Worm (Caenorhabditis elegans) whole organism, L2 larva: ENCODE measurements around the gene F35E12.2.

ENCODE experiments used
- C34F6.9 ChIP-seq: fragments of 150-350 bp; optimal IDR thresholded peaks from 2 replicates; lab custom pipeline; 2014; ENCODE audit warnings: missing biosample characterization, missing genetic modification characterization
- F13H6.1 ChIP-seq: sonication (generic microtip); optimal IDR thresholded peaks from 2 replicates; lab custom pipeline; 2016; ENCODE audit warnings: missing genetic modification characterization, missing compliant biosample characterization
- R02D3.7 ChIP-seq: fragments of 150-350 bp; optimal IDR thresholded peaks from 2 replicates; lab custom pipeline; 2014; ENCODE audit warnings: missing biosample characterization, missing genetic modification characterization
- Y55F3AM.14 ChIP-seq: fragments of 200-800 bp; sonication (Bioruptor generic); optimal IDR thresholded peaks from 2 replicates; lab custom pipeline; 2018; ENCODE audit warnings: mild to moderate bottlenecking, missing genetic modification characterization, missing compliant biosample characterization
- ZK546.5 ChIP-seq: sonication (generic microtip); optimal IDR thresholded peaks from 2 replicates; lab custom pipeline; 2017; ENCODE audit warnings: missing biosample characterization, missing genetic modification characterization
- aly-2 ChIP-seq: fragments of 150-350 bp; optimal IDR thresholded peaks from 2 replicates; lab custom pipeline; 2014; ENCODE audit warnings: missing biosample characterization, missing genetic modification characterization
- ama-1 ChIP-seq: fragments of 150-350 bp; optimal IDR thresholded peaks from 2 replicates; lab custom pipeline; 2018; ENCODE audit warnings: inconsistent platforms
- ceh-16 ChIP-seq: fragments of 150-350 bp; optimal IDR thresholded peaks from 2 replicates; lab custom pipeline; 2014; ENCODE audit warnings: missing biosample characterization, missing genetic modification characterization
- ceh-82 ChIP-seq: fragments of 150-350 bp; optimal IDR thresholded peaks from 2 replicates; lab custom pipeline; 2014; ENCODE audit warnings: missing biosample characterization, missing genetic modification characterization
- crh-2 ChIP-seq: sonication (generic microtip); optimal IDR thresholded peaks from 2 replicates; lab custom pipeline; 2017; ENCODE audit warnings: missing biosample characterization, missing genetic modification characterization
- dmd-4 ChIP-seq: sonication (generic microtip); optimal IDR thresholded peaks from 2 replicates; lab custom pipeline; 2017; ENCODE audit warnings: missing biosample characterization, missing genetic modification characterization
- elt-1 ChIP-seq: fragments of 150-350 bp; optimal IDR thresholded peaks from 2 replicates; lab custom pipeline; 2014; ENCODE audit warnings: missing biosample characterization, missing genetic modification characterization
- fos-1 ChIP-seq: fragments of 150-350 bp; optimal IDR thresholded peaks from 2 replicates; lab custom pipeline; 2014; ENCODE audit warnings: missing biosample characterization, missing genetic modification characterization
- lin-13 ChIP-seq: fragments of 150-350 bp; optimal IDR thresholded peaks from 2 replicates; lab custom pipeline; 2014; ENCODE audit warnings: missing biosample characterization, missing genetic modification reagents, missing genetic modification characterization
- lsy-2 ChIP-seq, 2 experiments: fragments of 150-350 bp in 1 of 2; sonication (generic microtip) in 1 of 2; optimal IDR thresholded peaks; 2 replicates each; lab custom pipeline; 2014 to 2017; ENCODE audit warnings: missing biosample characterization in 2 of 2, missing genetic modification characterization in 2 of 2
- mbf-1 ChIP-seq: sonication (generic microtip); optimal IDR thresholded peaks from 2 replicates; lab custom pipeline; 2017; ENCODE audit warnings: missing biosample characterization, missing genetic modification characterization
- mdl-1 ChIP-seq, 2 experiments: fragments of 150-350 bp in 1 of 2; sonication (generic microtip) in 1 of 2; optimal IDR thresholded peaks; 2 replicates each; lab custom pipeline; 2017; ENCODE audit warnings: missing biosample characterization in 2 of 2, missing genetic modification characterization in 2 of 2
- nhr-21 ChIP-seq: fragments of 150-350 bp; optimal IDR thresholded peaks from 2 replicates; lab custom pipeline; 2014; ENCODE audit warnings: missing biosample characterization, missing genetic modification characterization
- nhr-23 ChIP-seq: fragments of 150-350 bp; optimal IDR thresholded peaks from 2 replicates; lab custom pipeline; 2014; ENCODE audit warnings: missing biosample characterization, missing genetic modification reagents, missing genetic modification characterization
- nhr-237 ChIP-seq: fragments of 150-350 bp; optimal IDR thresholded peaks from 2 replicates; lab custom pipeline; 2014; ENCODE audit warnings: missing biosample characterization, missing genetic modification characterization
- nhr-25 ChIP-seq: fragments of 150-350 bp; sonication (generic microtip); optimal IDR thresholded peaks from 3 replicates; lab custom pipeline; 2014; ENCODE audit warnings: missing biosample characterization, missing genetic modification characterization
- nhr-6 ChIP-seq: fragments of 150-350 bp; optimal IDR thresholded peaks from 2 replicates; lab custom pipeline; 2014; ENCODE audit warnings: missing biosample characterization, missing genetic modification characterization
- nhr-77 ChIP-seq: fragments of 150-350 bp; optimal IDR thresholded peaks from 2 replicates; lab custom pipeline; 2014; ENCODE audit warnings: missing biosample characterization, missing genetic modification characterization
- peb-1 ChIP-seq: fragments of 150-350 bp; optimal IDR thresholded peaks from 2 replicates; lab custom pipeline; 2014; ENCODE audit warnings: missing biosample characterization, missing genetic modification characterization
- sem-4 ChIP-seq: fragments of 150-350 bp; optimal IDR thresholded peaks from 2 replicates; lab custom pipeline; 2014; ENCODE audit warnings: missing biosample characterization, missing genetic modification reagents, missing genetic modification characterization
- skn-1 ChIP-seq: sonication (generic microtip); optimal IDR thresholded peaks from 2 replicates; lab custom pipeline; 2017; ENCODE audit warnings: missing biosample characterization, missing genetic modification characterization
- sma-9 ChIP-seq, 2 experiments: fragments of 150-350 bp in 1 of 2; sonication (generic microtip) in 1 of 2; optimal IDR thresholded peaks; 2 replicates each; lab custom pipeline; 2014 to 2016; ENCODE audit warnings: missing genetic modification characterization in 2 of 2, mild to moderate bottlenecking in 1 of 2, missing biosample characterization in 1 of 2, missing compliant biosample characterization in 1 of 2, missing genetic modification reagents in 1 of 2, moderate library complexity in 1 of 2
- snpc-4 ChIP-seq: fragments of 150-350 bp; optimal IDR thresholded peaks from 2 replicates; lab custom pipeline; 2014; ENCODE audit warnings: missing biosample characterization, missing genetic modification characterization
- unc-55 ChIP-seq: fragments of 150-350 bp; sonication (generic microtip); optimal IDR thresholded peaks from 3 replicates; lab custom pipeline; 2014; ENCODE audit warnings: missing biosample characterization, missing genetic modification reagents, missing genetic modification characterization
- unc-62 ChIP-seq: fragments of 150-350 bp; optimal IDR thresholded peaks from 2 replicates; lab custom pipeline; 2014; ENCODE audit warnings: missing biosample characterization, missing genetic modification reagents, missing genetic modification characterization
- zag-1 ChIP-seq: fragments of 150-350 bp; optimal IDR thresholded peaks from 2 replicates; lab custom pipeline; 2014; ENCODE audit warnings: missing biosample characterization, missing genetic modification characterization
- ztf-4 ChIP-seq: fragments of 150-350 bp; optimal IDR thresholded peaks from 2 replicates; lab custom pipeline; 2014; ENCODE audit warnings: missing biosample characterization, missing genetic modification characterization

F35E12.2 gene

DNA sequence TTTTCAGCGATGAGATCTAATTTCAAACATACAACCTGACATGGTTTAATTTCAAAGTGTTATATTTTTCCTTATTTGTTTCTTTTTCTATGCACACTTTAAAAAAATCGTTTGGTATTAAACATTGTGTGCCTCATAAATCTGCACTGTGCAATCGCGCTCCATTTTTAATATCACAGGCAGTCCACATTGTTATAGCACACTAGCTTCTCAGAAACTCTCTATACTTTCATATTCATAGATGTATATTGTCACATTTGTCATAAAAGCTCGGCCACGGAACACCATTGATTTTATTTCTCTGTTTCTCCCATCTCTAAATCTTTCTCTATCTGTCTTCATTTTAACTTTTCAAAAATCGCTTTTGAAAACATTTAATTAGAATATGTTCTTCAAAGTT, 32.7 kb upstream of the F35E12.2 start:
- no peak for TF ChIP-seq mbf-1
- TF ChIP-seq lsy-2 (tag; optimal IDR thresholded peaks at IDR 0.05; lab: Kevin White, UChicago), result peak in 1 of 2 experiments; percentile 60
- TF ChIP-seq ZK546.5 (tag; lab: Kevin White, UChicago), result no peak
- TF ChIP-seq mdl-1 (tag; optimal IDR thresholded peaks at IDR 0.05; lab: Kevin White, UChicago), result no peak
- peak; percentile 37 for TF ChIP-seq skn-1 (tag; lab: Kevin White, UChicago)
- no peak for TF ChIP-seq unc-62 (GFP tag; lab: Kevin White, UChicago)
- TF ChIP-seq lin-13, result peak; percentile 25
- peak; percentile 94 for TF ChIP-seq unc-55
- TF ChIP-seq crh-2 (tag; lab: Kevin White, UChicago), result peak; percentile 3
- TF ChIP-seq sma-9 (GFP tag; optimal IDR thresholded peaks at IDR 0.05; lab: Kevin White, UChicago), result peak; percentile 4
- no peak for TF ChIP-seq sma-9 (tag; optimal IDR thresholded peaks at IDR 0.05; lab: Kevin White, UChicago)
- peak; percentile 1 for TF ChIP-seq snpc-4 (tag; lab: Kevin White, UChicago)
- TF ChIP-seq peb-1, result no peak
- TF ChIP-seq dmd-4 (tag; lab: Kevin White, UChicago), result no peak
- no peak for TF ChIP-seq ama-1
- TF ChIP-seq sem-4, result no peak
- TF ChIP-seq fos-1 (tag; lab: Kevin White, UChicago), result peak; percentile 39
- TF ChIP-seq nhr-25 (tag; lab: Kevin White, UChicago), result no peak
- TF ChIP-seq nhr-21, result no peak
- TF ChIP-seq nhr-23, result no peak
- TF ChIP-seq C34F6.9 (tag; lab: Kevin White, UChicago), result peak; percentile 76
- TF ChIP-seq, all 48 proteins: peak for 9

DNA sequence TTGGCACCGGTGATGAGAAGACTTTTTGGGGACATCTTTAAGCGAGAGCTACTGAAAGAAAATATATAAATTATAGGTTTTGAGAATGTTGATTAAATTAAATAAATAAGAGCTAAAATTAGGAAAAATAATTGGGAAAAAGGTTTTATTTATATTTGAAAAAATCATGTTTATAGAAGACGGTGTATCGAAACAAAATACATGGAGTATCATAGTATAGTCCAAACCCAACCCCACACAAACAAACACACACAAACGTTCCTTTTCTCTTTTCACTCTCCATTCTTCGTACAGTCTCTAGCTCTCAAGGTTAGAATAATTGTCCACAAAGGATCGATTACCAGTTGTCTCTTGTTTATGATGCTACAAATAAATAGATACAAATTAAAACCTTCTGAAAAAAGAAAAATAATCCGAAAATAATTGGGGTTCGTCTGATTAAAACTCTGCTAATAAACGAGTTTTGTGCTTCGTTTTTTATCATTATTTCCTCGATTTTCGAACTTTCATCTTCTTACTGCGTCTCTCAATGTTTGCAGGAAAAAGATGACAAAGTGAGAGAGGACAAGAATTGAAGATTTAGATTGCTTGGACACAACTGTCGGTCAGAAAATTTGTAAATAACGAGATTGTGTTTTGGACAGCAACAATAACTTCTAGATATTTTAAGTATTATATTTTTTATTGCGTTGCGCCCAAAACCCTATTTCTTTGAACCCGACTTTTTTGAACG, 31.8 kb upstream of the F35E12.2 start, which contains the start of gene F20G2.2:
TSS of gene F20G2.2 (minus strand) at position 51 of the 733 bp plus-strand sequence.
- TF ChIP-seq ztf-4 (tag; lab: Kevin White, UChicago), result no peak
- TF ChIP-seq skn-1 (tag; lab: Kevin White, UChicago), result peak; percentile 54
- TF ChIP-seq C34F6.9 (tag; lab: Kevin White, UChicago), result peak; percentile 30
- TF ChIP-seq zag-1, result no peak
- TF ChIP-seq elt-1 (tag; lab: Kevin White, UChicago), result no peak
- TF ChIP-seq F13H6.1, result peak; percentile 12
- peak; percentile 13 for TF ChIP-seq sma-9 (GFP tag; optimal IDR thresholded peaks at IDR 0.05; lab: Kevin White, UChicago)
- TF ChIP-seq sma-9 (tag; optimal IDR thresholded peaks at IDR 0.05; lab: Kevin White, UChicago), result no peak
- peak; percentile 11 for TF ChIP-seq nhr-25 (tag; lab: Kevin White, UChicago)
- no peak for TF ChIP-seq unc-62 (GFP tag; lab: Kevin White, UChicago)
- peak; percentile 32 for TF ChIP-seq fos-1 (tag; lab: Kevin White, UChicago)
- TF ChIP-seq, all 48 proteins: peak for 6

DNA sequence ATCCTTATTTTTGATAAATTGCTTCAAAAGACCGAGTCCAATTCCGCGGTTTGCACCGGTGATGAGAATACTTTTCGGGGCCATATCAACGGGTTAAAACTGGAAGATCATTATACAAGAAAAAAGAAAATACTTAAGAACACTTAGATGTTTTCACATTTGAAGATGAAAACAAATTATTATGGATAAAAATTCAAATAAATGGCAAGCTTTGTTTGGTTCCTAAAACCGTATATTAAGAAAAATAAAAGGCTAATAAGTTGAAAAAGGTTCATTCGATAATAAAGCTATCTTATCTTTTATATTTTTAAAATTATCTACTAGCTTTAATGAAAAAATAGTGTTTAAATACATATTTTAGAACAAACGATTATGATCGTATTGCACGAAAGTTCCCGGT, 28.8 kb upstream of the F35E12.2 start, which contains the start of gene F20G2.1:
TSS of gene F20G2.1 (minus strand) at position 101 of the 400 bp plus-strand sequence.
- TF ChIP-seq elt-1 (tag; lab: Kevin White, UChicago) (no peak), ama-1 (no peak), aly-2 (tag; lab: Kevin White, UChicago) (no peak)

DNA sequence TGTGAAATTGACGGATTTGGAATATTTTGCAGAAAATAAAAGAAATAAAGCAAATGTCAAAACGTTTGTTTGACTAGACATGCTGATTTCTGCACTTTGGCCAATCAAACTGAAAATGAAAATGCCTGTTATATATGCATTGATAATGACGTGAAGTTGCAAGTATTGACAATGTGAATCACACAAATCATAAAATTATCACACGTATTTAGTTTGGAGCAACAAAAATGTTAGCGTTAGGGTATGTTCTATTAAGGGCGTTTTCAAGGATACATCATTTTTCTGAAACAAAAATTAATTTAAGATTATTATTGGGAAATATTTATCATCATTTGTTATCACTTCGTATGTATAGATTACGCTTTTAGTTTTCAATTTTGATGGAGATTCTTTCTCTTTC, 27.1 kb upstream of the F35E12.2 start, which contains the start of gene cld-9:
TSS of gene cld-9 (minus strand) at position 81 of the 400 bp plus-strand sequence.
- no peak for TF ChIP-seq crh-2 (tag; lab: Kevin White, UChicago)
- TF ChIP-seq ceh-82 (tag; lab: Kevin White, UChicago), result no peak
- no peak for TF ChIP-seq ama-1
- no peak for TF ChIP-seq R02D3.7 (tag; lab: Kevin White, UChicago)
- no peak for TF ChIP-seq nhr-237
- TF ChIP-seq sma-9 (GFP tag; optimal IDR thresholded peaks at IDR 0.05; lab: Kevin White, UChicago), result peak; percentile 37
- TF ChIP-seq sma-9 (tag; optimal IDR thresholded peaks at IDR 0.05; lab: Kevin White, UChicago), result no peak
- no peak for TF ChIP-seq nhr-23
- no peak for TF ChIP-seq lsy-2 (tag; optimal IDR thresholded peaks at IDR 0.05; lab: Kevin White, UChicago)
- TF ChIP-seq skn-1 (tag; lab: Kevin White, UChicago), result no peak
- no peak for TF ChIP-seq zag-1
- no peak for TF ChIP-seq nhr-25 (tag; lab: Kevin White, UChicago)
- peak; percentile 63 for TF ChIP-seq fos-1 (tag; lab: Kevin White, UChicago)
- no peak for TF ChIP-seq mbf-1
- no peak for TF ChIP-seq snpc-4 (tag; lab: Kevin White, UChicago)
- no peak for TF ChIP-seq nhr-6 (tag; lab: Kevin White, UChicago)
- TF ChIP-seq F13H6.1, result no peak

DNA sequence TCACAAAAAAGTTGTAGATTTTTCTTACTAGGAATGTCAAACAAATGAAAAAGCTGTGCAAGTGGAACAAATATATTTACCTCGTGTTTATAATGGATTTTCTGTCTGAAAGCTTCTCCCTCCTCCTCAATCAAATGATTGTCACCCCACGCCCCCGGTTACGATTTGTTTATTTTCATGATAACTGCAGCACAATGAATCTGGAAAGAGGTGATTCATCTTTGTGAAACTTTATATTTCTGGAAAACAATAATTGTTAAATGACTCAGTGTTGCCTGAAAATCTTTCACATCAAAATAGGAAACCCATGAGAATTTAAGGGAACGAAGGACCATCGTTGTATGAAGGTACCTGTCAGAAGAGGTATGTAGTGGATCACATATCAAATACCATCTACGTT, 24.0 kb upstream of the F35E12.2 start, which contains the start of gene F35E12.10:
TSS of gene F35E12.10 (minus strand) at position 101 of the 400 bp plus-strand sequence.
- TF ChIP-seq nhr-25 (tag; lab: Kevin White, UChicago) (no peak), nhr-77 (no peak), nhr-6 (tag; lab: Kevin White, UChicago) (no peak), zag-1 (no peak), ceh-16 (no peak), Y55F3AM.14 (no peak), sem-4 (no peak), nhr-23 (no peak), C34F6.9 (tag; lab: Kevin White, UChicago) (no peak)
